Fruit fly (Drosophila melanogaster): ENCODE results near the gene CG5906.

CG5906 gene

DNA sequence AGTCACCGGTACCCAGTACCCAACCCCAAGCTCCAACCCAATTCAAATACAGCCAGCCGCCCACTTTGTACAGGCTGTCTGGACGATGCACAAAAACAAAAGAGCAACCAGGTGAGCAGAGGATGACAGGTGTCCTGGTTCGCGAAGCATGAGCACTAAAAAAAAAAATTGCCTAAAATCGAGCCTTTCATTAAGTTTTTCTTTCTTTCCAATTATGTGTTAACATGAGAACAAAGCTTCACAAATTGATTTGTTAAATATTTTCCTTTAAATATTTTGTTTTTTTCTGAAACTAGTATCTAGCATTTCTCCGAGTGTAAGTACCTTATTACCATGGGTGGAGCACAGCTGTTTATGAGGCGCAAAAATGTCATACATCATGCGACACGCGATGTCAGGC is 3.7 kb upstream of the CG5906 start (continued):
- TF ChIP-seq CG15269 (tag; optimal IDR thresholded peaks at IDR 0.05): no peak
- no peak for TF ChIP-seq CG12071 (GFP tag; optimal IDR thresholded peaks at IDR 0.05)
- TF ChIP-seq Stat92E (GFP tag; optimal IDR thresholded peaks at IDR 0.05): no peak
- no peak for TF ChIP-seq crp (GFP tag; optimal IDR thresholded peaks at IDR 0.05)
- TF ChIP-seq caup (GFP tag; optimal IDR thresholded peaks at IDR 0.05; ENCODE audit: severe bottlenecking): no peak
- TF ChIP-seq her (GFP tag; optimal IDR thresholded peaks at IDR 0.05): no peak
- TF ChIP-seq CG2678 (tag; optimal IDR thresholded peaks at IDR 0.05): peak; percentile 22
- no peak for TF ChIP-seq stc (GFP tag; IDR thresholded peaks at IDR 0.05)
- TF ChIP-seq esg (GFP tag; conservative IDR thresholded peaks at IDR 0.05): 0 out of 2 replicates have a peak, but pooled peaks have one; percentile 10
- TF ChIP-seq z (GFP tag; IDR thresholded peaks at IDR 0.05): no peak
- peak; percentile 63 for TF ChIP-seq Ets65A (GFP tag)
- TF ChIP-seq CG3281 (GFP tag; optimal IDR thresholded peaks at IDR 0.05): no peak
- no peak for TF ChIP-seq Hmx (GFP tag; optimal IDR thresholded peaks at IDR 0.05)
- TF ChIP-seq wdn (GFP tag; IDR thresholded peaks at IDR 0.05): no peak
- no peak for TF ChIP-seq CG10274 (GFP tag; optimal IDR thresholded peaks at IDR 0.05)
- TF ChIP-seq bbx (GFP tag; IDR thresholded peaks at IDR 0.05; ENCODE audit: partially characterized antibody): no peak
- TF ChIP-seq kay (GFP tag; optimal IDR thresholded peaks at IDR 0.05): no peak
- no peak for TF ChIP-seq sens-2 (GFP tag; IDR thresholded peaks at IDR 0.05)
- TF ChIP-seq cwo (GFP tag; optimal IDR thresholded peaks at IDR 0.05): peak; percentile 8
- no peak for TF ChIP-seq CG14710 (tag; optimal IDR thresholded peaks at IDR 0.05)
- no peak for TF ChIP-seq seq (GFP tag; IDR thresholded peaks at IDR 0.05)
- TF ChIP-seq Hmr (GFP tag; optimal IDR thresholded peaks at IDR 0.05): no peak
- no peak for TF ChIP-seq CG33557 (GFP tag; optimal IDR thresholded peaks at IDR 0.05)
- peak; percentile 41; the same call in 1 of the 3 replicates for TF ChIP-seq row (GFP tag; IDR thresholded peaks at IDR 0.05)
- TF ChIP-seq Sry-β (GFP tag; optimal IDR thresholded peaks at IDR 0.05): no peak
- no peak for TF ChIP-seq CG17385 (GFP tag; optimal IDR thresholded peaks at IDR 0.05)
- TF ChIP-seq CG8924 (tag; optimal IDR thresholded peaks at IDR 0.05): no peak
- no peak for TF ChIP-seq Ssrp (tag; optimal IDR thresholded peaks at IDR 0.05)
- no peak for TF ChIP-seq ftz-f1 (GFP tag; optimal IDR thresholded peaks at IDR 0.05)
- TF ChIP-seq az2 (GFP tag; optimal IDR thresholded peaks at IDR 0.05): no peak
- TF ChIP-seq CG13287 (GFP tag; IDR thresholded peaks at IDR 0.05; ENCODE audit: partially characterized antibody): no peak
- no peak for TF ChIP-seq CG31388 (GFP tag; optimal IDR thresholded peaks at IDR 0.05)
- no peak for TF ChIP-seq sisA (GFP tag; IDR thresholded peaks at IDR 0.05)
- TF ChIP-seq Ada2b (GFP tag; IDR thresholded peaks at IDR 0.05): no peak
- no peak for TF ChIP-seq CG9727 (GFP tag; optimal IDR thresholded peaks at IDR 0.05)
- TF ChIP-seq sens (GFP tag): peak; percentile 8
- no peak for TF ChIP-seq CG15601 (tag; optimal IDR thresholded peaks at IDR 0.05)
- TF ChIP-seq MESR4 (GFP tag; optimal IDR thresholded peaks at IDR 0.05): no peak
- TF ChIP-seq E2f2 (GFP tag; IDR thresholded peaks at IDR 0.05): no peak
- peak; percentile 4 for TF ChIP-seq gem (tag; optimal IDR thresholded peaks at IDR 0.05)
- TF ChIP-seq schlank (tag; optimal IDR thresholded peaks at IDR 0.05): no peak
- TF ChIP-seq Hr51 (GFP tag; optimal IDR thresholded peaks at IDR 0.05): peak in 1 of 2 experiments; percentile 25
- TF ChIP-seq PHDP (tag; optimal IDR thresholded peaks at IDR 0.05): no peak
- no peak for TF ChIP-seq CG30020 (tag; optimal IDR thresholded peaks at IDR 0.05)
- TF ChIP-seq CG18619 (GFP tag; optimal IDR thresholded peaks at IDR 0.05): no peak
- TF ChIP-seq MTF-1 (GFP tag; optimal IDR thresholded peaks at IDR 0.05; ENCODE audit: borderline replicate concordance): no peak
- TF ChIP-seq Side (GFP tag; optimal IDR thresholded peaks at IDR 0.05): no peak
- no peak for TF ChIP-seq Abd-B (GFP tag; optimal IDR thresholded peaks at IDR 0.05)
- no peak for TF ChIP-seq CG4730 (GFP tag; IDR thresholded peaks at IDR 0.05)
- no peak for TF ChIP-seq repo (GFP tag; optimal IDR thresholded peaks at IDR 0.05)
- TF ChIP-seq maf-S (GFP tag; optimal IDR thresholded peaks at IDR 0.05): no peak
